Fruit fly (Drosophila melanogaster): ENCODE measurements around the gene CG45413.

CG45413 gene

dm6 chr3L:6925843-6926242 is 5.9 kb downstream of the CG45413 start:
- TF ChIP-seq CG13123 (GFP tag; optimal IDR thresholded peaks at IDR 0.05) (no peak), Awh (GFP tag; IDR thresholded peaks at IDR 0.05) (0 out of 2 replicates have a peak, but pooled peaks have one; percentile 10), D (optimal IDR thresholded peaks at IDR 0.05) (no peak), D (GFP tag; optimal IDR thresholded peaks at IDR 0.05) (no peak), cg (GFP tag; optimal IDR thresholded peaks at IDR 0.05) (peak; percentile 79), CG17186 (GFP tag; optimal IDR thresholded peaks at IDR 0.05) (no peak), NFAT (GFP tag; IDR thresholded peaks at IDR 0.05) (no peak), CG9727 (GFP tag; optimal IDR thresholded peaks at IDR 0.05) (no peak), Mad (GFP tag; optimal IDR thresholded peaks at IDR 0.05) (no peak), bcd (GFP tag; optimal IDR thresholded peaks at IDR 0.05) (no peak), chinmo (GFP tag; IDR thresholded peaks at IDR 0.05; ENCODE audit: partially characterized antibody) (0 out of 4 replicates have a peak, but pooled peaks have one; percentile 35), sisA (GFP tag; IDR thresholded peaks at IDR 0.05) (no peak), tap (tag; optimal IDR thresholded peaks at IDR 0.05) (no peak), CG12104 (GFP tag; optimal IDR thresholded peaks at IDR 0.05) (no peak), HHEX (GFP tag; optimal IDR thresholded peaks at IDR 0.05) (no peak), CG6654 (GFP tag; optimal IDR thresholded peaks at IDR 0.05) (no peak), CG10959 (GFP tag; IDR thresholded peaks at IDR 0.05) (0 out of 2 replicates have a peak, but pooled peaks have one; percentile 31), YL-1 (GFP tag; optimal IDR thresholded peaks at IDR 0.05) (no peak), CG11398 (GFP tag; optimal IDR thresholded peaks at IDR 0.05) (no peak), fd64A (GFP tag; optimal IDR thresholded peaks at IDR 0.05) (no peak), pum (GFP tag; optimal IDR thresholded peaks at IDR 0.05) (no peak), CG11456 (GFP tag; IDR thresholded peaks at IDR 0.05) (no peak), BtbVII (GFP tag; optimal IDR thresholded peaks at IDR 0.05) (no peak), wek (GFP tag; optimal IDR thresholded peaks at IDR 0.05) (no peak), Atf3 (GFP tag; optimal IDR thresholded peaks at IDR 0.05) (no peak), jigr1 (GFP tag; IDR thresholded peaks at IDR 0.05) (no peak), rib (GFP tag; IDR thresholded peaks at IDR 0.05) (no peak), Bgb (GFP tag; IDR thresholded peaks at IDR 0.05; ENCODE audit: partially characterized antibody) (no peak), CG9876 (GFP tag; optimal IDR thresholded peaks at IDR 0.05) (no peak), CG4328 (GFP tag; optimal IDR thresholded peaks at IDR 0.05) (no peak), Nf-YB (GFP tag; optimal IDR thresholded peaks at IDR 0.05) (peak; percentile 72), Opbp (GFP tag; IDR thresholded peaks at IDR 0.05; ENCODE audit: partially characterized antibody) (0 out of 3 replicates have a peak, but pooled peaks have one; percentile 40), CG4360 (GFP tag; IDR thresholded peaks at IDR 0.05) (no peak), stwl (tag; optimal IDR thresholded peaks at IDR 0.05) (peak; percentile 39), esg (GFP tag; conservative IDR thresholded peaks at IDR 0.05) (no peak), nmo (GFP tag; optimal IDR thresholded peaks at IDR 0.05) (no peak), CG2199 (GFP tag; IDR thresholded peaks at IDR 0.05) (peak; percentile 70; the same call in 1 of the 3 replicates), CG8478 (optimal IDR thresholded peaks at IDR 0.05) (peak; percentile 11), CG10267 (tag; optimal IDR thresholded peaks at IDR 0.05) (no peak), Hmx (GFP tag; optimal IDR thresholded peaks at IDR 0.05) (no peak), dan (GFP tag; IDR thresholded peaks at IDR 0.05) (no peak), dimm (GFP tag; IDR thresholded peaks at IDR 0.05) (no peak), Ets97D (GFP tag; optimal IDR thresholded peaks at IDR 0.05) (no peak), ac (GFP tag; optimal IDR thresholded peaks at IDR 0.05) (no peak), CG10431 (GFP tag; optimal IDR thresholded peaks at IDR 0.05) (peak; percentile 26), hth (optimal IDR thresholded peaks at IDR 0.05) (no peak), Nf-YC (tag; optimal IDR thresholded peaks at IDR 0.05) (peak; percentile 79), CG5245 (GFP tag; optimal IDR thresholded peaks at IDR 0.05) (no peak), Dref (GFP tag; IDR thresholded peaks at IDR 0.05) (no peak), ase (GFP tag; IDR thresholded peaks at IDR 0.05) (no peak), ci (GFP tag; IDR thresholded peaks at IDR 0.05) (peak; percentile 62), kah (GFP tag; optimal IDR thresholded peaks at IDR 0.05) (no peak), CG15011 (GFP tag; optimal IDR thresholded peaks at IDR 0.05) (no peak)

All from whole organism, embryonic.